Worm (Caenorhabditis elegans) whole organism, young adult: Measurements from ENCODE around the gene Y102A11A.2.

ENCODE experiments used
- D2030.7 ChIP-seq: fragments of 200-800 bp; sonication (Bioruptor generic); IDR thresholded peaks from 2 replicates; pipeline ENCODE4 v1.3.6; 2022; ENCODE audit warnings: missing genetic modification reagents, missing genetic modification characterization, missing compliant biosample characterization
- F22D6.2 ChIP-seq: sonication (generic microtip); optimal IDR thresholded peaks from 2 replicates; lab custom pipeline; 2016; ENCODE audit warnings: mild to moderate bottlenecking, missing genetic modification characterization, missing compliant biosample characterization
- F39B2.1 ChIP-seq: fragments of 200-800 bp; sonication (Bioruptor generic); IDR thresholded peaks from 2 replicates; pipeline ENCODE4 v1.3.6; 2022; ENCODE audit warnings: missing genetic modification reagents, missing genetic modification characterization, missing compliant biosample characterization
- K11D2.4 ChIP-seq: fragments of 200-800 bp; sonication (Bioruptor generic); IDR thresholded peaks from 2 replicates; pipeline ENCODE4 v1.3.6; 2022; ENCODE audit warnings: missing genetic modification reagents, missing genetic modification characterization, missing compliant biosample characterization
- K12H6.12 ChIP-seq: fragments of 200-800 bp; sonication (Bioruptor generic); optimal IDR thresholded peaks from 2 replicates; lab custom pipeline; 2018; ENCODE audit warnings: mild to moderate bottlenecking, missing genetic modification characterization, missing compliant biosample characterization
- Y79H2A.3 ChIP-seq: fragments of 200-800 bp; sonication (Bioruptor generic); conservative IDR thresholded peaks from 2 replicates; pipeline ENCODE4 v1.3.6; 2022; ENCODE audit warnings: missing genetic modification reagents, missing genetic modification characterization, missing compliant biosample characterization
- athp-1 ChIP-seq: sonication (generic microtip); optimal IDR thresholded peaks from 2 replicates; lab custom pipeline; 2017; ENCODE audit warnings: mild to moderate bottlenecking, missing genetic modification characterization, missing compliant biosample characterization
- attf-5 ChIP-seq: fragments of 200-800 bp; sonication (Bioruptor generic); optimal IDR thresholded peaks from 2 replicates; lab custom pipeline; 2018; ENCODE audit warnings: mild to moderate bottlenecking, missing genetic modification characterization, missing compliant biosample characterization
- cebp-1 ChIP-seq, 2 experiments: fragments of 200-800 bp in 1 of 2; sonication (Bioruptor generic) in 1 of 2; sonication (generic microtip) in 1 of 2; IDR thresholded peaks in 1 of 2; optimal IDR thresholded peaks in 1 of 2; 2 replicates each; pipeline versions ENCODE4 v1.3.6 to Lab custom; 2017 to 2022; ENCODE audit warnings: missing compliant biosample characterization in 2 of 2, missing genetic modification characterization in 2 of 2, mild to moderate bottlenecking in 1 of 2, missing genetic modification reagents in 1 of 2, moderate library complexity in 1 of 2
- cebp-2 ChIP-seq: fragments of 200-800 bp; sonication (Bioruptor generic); IDR thresholded peaks from 2 replicates; pipeline ENCODE4 v1.3.6; 2022; ENCODE audit warnings: missing genetic modification characterization, missing compliant biosample characterization
- ceh-40 ChIP-seq: fragments of 200-800 bp; sonication (Bioruptor generic); IDR thresholded peaks from 2 replicates; pipeline ENCODE4 v1.3.6; 2022; ENCODE audit warnings: missing genetic modification characterization, missing compliant biosample characterization
- ceh-79 ChIP-seq: sonication (generic microtip); optimal IDR thresholded peaks from 2 replicates; lab custom pipeline; 2017; ENCODE audit warnings: mild to moderate bottlenecking, missing genetic modification characterization, missing compliant biosample characterization
- ceh-91 ChIP-seq: fragments of 200-800 bp; sonication (Bioruptor generic); IDR thresholded peaks from 2 replicates; pipeline ENCODE4 v1.3.6; 2022; ENCODE audit warnings: missing genetic modification reagents, missing genetic modification characterization, missing compliant biosample characterization
- dpff-1 ChIP-seq: sonication (generic microtip); optimal IDR thresholded peaks from 2 replicates; lab custom pipeline; 2017; ENCODE audit warnings: mild to moderate bottlenecking, missing genetic modification characterization, missing compliant biosample characterization
- efl-1 ChIP-seq: fragments of 150-350 bp; optimal IDR thresholded peaks from 2 replicates; lab custom pipeline; 2014; ENCODE audit warnings: missing biosample characterization, missing genetic modification reagents, missing genetic modification characterization
- egl-18 ChIP-seq: fragments of 200-800 bp; sonication (Bioruptor generic); IDR thresholded peaks from 2 replicates; pipeline ENCODE4 v1.3.6; 2022; ENCODE audit warnings: missing genetic modification reagents, missing genetic modification characterization, missing compliant biosample characterization
- let-607 ChIP-seq, 2 experiments: fragments of 200-800 bp in 1 of 2; sonication (Bioruptor generic) in 1 of 2; sonication (generic microtip) in 1 of 2; optimal IDR thresholded peaks; 2 replicates each; lab custom pipeline; 2016 to 2018; ENCODE audit warnings: mild to moderate bottlenecking in 2 of 2, missing compliant biosample characterization in 2 of 2, missing genetic modification characterization in 2 of 2, moderate library complexity in 2 of 2, missing genotype in 1 of 2
- lin-26 ChIP-seq: fragments of 200-800 bp; sonication (Bioruptor generic); IDR thresholded peaks from 2 replicates; pipeline ENCODE4 v1.3.6; 2022; ENCODE audit warnings: missing genetic modification reagents, missing genetic modification characterization, missing compliant biosample characterization
- mcd-1 ChIP-seq: fragments of 200-800 bp; sonication (Bioruptor generic); IDR thresholded peaks from 2 replicates; pipeline ENCODE4 v1.3.6; 2022; ENCODE audit warnings: missing genetic modification reagents, missing genetic modification characterization, missing compliant biosample characterization
- mel-28 ChIP-seq: sonication (generic microtip); optimal IDR thresholded peaks from 2 replicates; lab custom pipeline; 2016; ENCODE audit warnings: borderline replicate concordance, mild to moderate bottlenecking, missing genetic modification characterization, missing compliant biosample characterization
- nfya-1 ChIP-seq: sonication (generic microtip); optimal IDR thresholded peaks from 2 replicates; lab custom pipeline; 2017; ENCODE audit warnings: antibody characterized with exemption, missing compliant biosample characterization, missing genetic modification characterization, borderline replicate concordance; ENCODE audit not compliant: insufficient read depth
- nhr-120 ChIP-seq: fragments of 200-800 bp; sonication (Bioruptor generic); IDR thresholded peaks from 2 replicates; pipeline ENCODE4 v1.3.6; 2022; ENCODE audit warnings: missing genetic modification characterization, missing compliant biosample characterization
- nhr-179 ChIP-seq: sonication (generic microtip); optimal IDR thresholded peaks from 2 replicates; lab custom pipeline; 2016; ENCODE audit warnings: mild to moderate bottlenecking, missing genetic modification characterization, missing compliant biosample characterization
- nhr-90 ChIP-seq: sonication (generic microtip); optimal IDR thresholded peaks from 2 replicates; lab custom pipeline; 2016; ENCODE audit warnings: missing genotype, mild to moderate bottlenecking, missing genetic modification characterization, missing compliant biosample characterization
- rpc-1 ChIP-seq, 2 experiments: fragments of 150-350 bp in 1 of 2; sonication (generic microtip) in 1 of 2; optimal IDR thresholded peaks; 2 replicates each; lab custom pipeline; 2014 to 2018; ENCODE audit warnings: missing biosample characterization in 1 of 2, missing genetic modification characterization in 1 of 2, missing genetic modification reagents in 1 of 2, missing genotype in 1 of 2
- snpc-3.4 ChIP-seq: sonication (generic microtip); optimal IDR thresholded peaks from 2 replicates; lab custom pipeline; 2017; ENCODE audit warnings: missing genetic modification characterization, mild to moderate bottlenecking, missing compliant biosample characterization, antibody characterized with exemption, moderate library complexity, missing genotype, missing genetic modification reagents
- tbp1 ChIP-seq: fragments of 200-800 bp; sonication (Bioruptor generic); optimal IDR thresholded peaks from 2 replicates; lab custom pipeline; 2018; ENCODE audit warnings: mild to moderate bottlenecking, missing genetic modification characterization, missing compliant biosample characterization
- unc-130 ChIP-seq: sonication (generic microtip); optimal IDR thresholded peaks from 2 replicates; lab custom pipeline; 2016; ENCODE audit warnings: missing genetic modification reagents, missing genetic modification characterization, missing compliant biosample characterization
- unc-62 ChIP-seq: fragments of 150-350 bp; optimal IDR thresholded peaks from 2 replicates; lab custom pipeline; 2014; ENCODE audit warnings: missing biosample characterization, missing genetic modification reagents, missing genetic modification characterization
- zfh-2 ChIP-seq: fragments of 200-800 bp; sonication (Bioruptor generic); conservative IDR thresholded peaks from 2 replicates; pipeline ENCODE4 v1.3.6; 2022; ENCODE audit warnings: missing genetic modification reagents, missing genetic modification characterization, missing compliant biosample characterization
- zim-3 ChIP-seq: sonication (generic microtip); optimal IDR thresholded peaks from 2 replicates; lab custom pipeline; 2017; ENCODE audit warnings: mild to moderate bottlenecking, missing genetic modification characterization, moderate library complexity, missing compliant biosample characterization
- ztf-25 ChIP-seq: fragments of 200-800 bp; sonication (Bioruptor generic); IDR thresholded peaks from 2 replicates; pipeline ENCODE4 v1.3.6; 2022; ENCODE audit warnings: missing genetic modification reagents, missing genetic modification characterization, missing compliant biosample characterization

The Y102A11A.2 gene

ce11 chrX:2041448-2042138 lies 15.2 kb downstream of the Y102A11A.2 start:
- no peak for TF ChIP-seq tbp1 (GFP tag; lab: Kevin White, UChicago)
- no peak for TF ChIP-seq efl-1 (GFP tag; lab: Kevin White, UChicago)
- TF ChIP-seq zfh-2 (GFP tag; lab: Robert Waterston, UW) = peak; percentile 33; the same call in 1 of the 2 replicates

- TF ChIP-seq let-607 (tag; optimal IDR thresholded peaks at IDR 0.05; lab: Kevin White, UChicago) (no peak), unc-130 (GFP tag; lab: Kevin White, UChicago) (no peak), dpff-1 (no peak), nhr-120 (GFP tag; lab: Robert Waterston, UW) (no peak), efl-1 (GFP tag; lab: Kevin White, UChicago) (no peak), ceh-79 (tag; lab: Kevin White, UChicago) (no peak), lin-26 (no peak), nfya-1 (tag; lab: Kevin White, UChicago) (no peak), attf-5 (GFP tag; lab: Kevin White, UChicago) (no peak), zim-3 (tag; lab: Kevin White, UChicago) (no peak)
Measured at ce11 chrX:2042621-2043020, 16.2 kb downstream of the Y102A11A.2 start.

ce11 chrX:2043224-2043623 lies 16.8 kb downstream of the Y102A11A.2 start:
- TF ChIP-seq unc-62 (GFP tag; lab: Kevin White, UChicago) (no peak), K12H6.12 (tag; lab: Kevin White, UChicago) (peak; percentile 23)

- TF ChIP-seq nhr-120 (GFP tag; lab: Robert Waterston, UW) (no peak), mel-28 (tag; lab: Kevin White, UChicago) (no peak), F39B2.1 (GFP tag; lab: Robert Waterston, UW) (no peak), cebp-2 (GFP tag; lab: Robert Waterston, UW) (no peak), cebp-1 (GFP tag; IDR thresholded peaks at IDR 0.05; lab: Robert Waterston, UW) (no peak), cebp-1 (tag; optimal IDR thresholded peaks at IDR 0.05; lab: Kevin White, UChicago) (no peak), ceh-40 (GFP tag; lab: Robert Waterston, UW) (no peak), zim-3 (tag; lab: Kevin White, UChicago) (no peak), athp-1 (tag; lab: Kevin White, UChicago) (no peak), snpc-3.4 (no peak), nhr-90 (tag; lab: Kevin White, UChicago) (no peak), ceh-91 (GFP tag; lab: Robert Waterston, UW) (no peak), ztf-25 (no peak), zfh-2 (GFP tag; lab: Robert Waterston, UW) (no peak), F22D6.2 (no peak), egl-18 (no peak)
Measured at ce11 chrX:2044541-2045168, 18.2 kb downstream of the Y102A11A.2 start.

ce11 chrX:2045603-2046002 lies 19.2 kb downstream of the Y102A11A.2 start:
- TF ChIP-seq rpc-1 (optimal IDR thresholded peaks at IDR 0.05; lab: Kevin White, UChicago) (no peak), rpc-1 (tag; optimal IDR thresholded peaks at IDR 0.05; lab: Kevin White, UChicago) (no peak), mcd-1 (GFP tag; lab: Robert Waterston, UW) (no peak), D2030.7 (GFP tag; lab: Robert Waterston, UW) (no peak), Y79H2A.3 (GFP tag; lab: Robert Waterston, UW) (no peak), nhr-179 (tag; lab: Kevin White, UChicago) (no peak), K11D2.4 (no peak)
